Worm (Caenorhabditis elegans): Measurements from ENCODE around the gene ech-9.

ech-9 gene

DNA sequence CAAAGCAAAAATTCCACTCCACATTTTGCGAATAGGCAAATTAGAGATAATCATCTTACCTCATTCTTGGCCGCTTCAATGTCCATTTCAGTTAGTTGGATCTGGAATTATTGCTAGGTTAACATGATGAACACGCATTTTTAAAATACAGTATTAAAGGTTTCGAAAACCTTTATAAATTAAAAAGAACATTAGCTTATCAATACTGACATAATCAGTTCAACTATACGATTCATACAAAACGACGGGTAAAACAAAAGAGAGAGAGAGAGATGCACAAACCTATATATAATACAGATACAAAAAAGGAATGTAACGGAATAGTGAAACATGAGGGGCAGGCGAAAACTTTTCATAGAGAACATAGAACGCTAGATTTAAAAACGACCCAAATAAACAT lies 46.4 kb upstream of the ech-9 start, which contains the start of gene thk-1:
TSS of gene thk-1 (minus strand) at position 101 of the 400 bp plus-strand sequence.
- no peak for TF ChIP-seq sem-4 (tag; optimal IDR thresholded peaks at IDR 0.05)
- TF ChIP-seq fos-1 (tag; optimal IDR thresholded peaks at IDR 0.05): peak; percentile 47

DNA sequence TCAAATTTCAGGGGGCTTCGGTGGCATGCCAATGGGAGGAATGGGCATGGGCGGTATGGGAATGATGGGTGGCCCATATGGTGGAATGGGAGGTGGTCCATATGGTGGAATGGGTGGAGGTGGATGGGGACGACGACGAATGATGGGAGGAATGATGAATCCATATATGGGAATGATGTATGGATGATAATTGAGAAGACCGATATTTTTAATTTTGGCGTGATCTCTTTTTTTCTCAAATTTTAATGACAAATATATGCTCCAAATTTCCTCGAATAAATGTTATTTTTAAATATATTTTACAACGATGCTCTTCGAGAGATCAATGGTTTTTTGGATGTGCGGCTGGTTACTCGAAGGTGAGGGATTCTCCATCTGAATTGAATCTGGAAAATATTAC lies 42.6 kb upstream of the ech-9 start, which contains the start of gene Y43C5A.4:
TSS of gene Y43C5A.4 (plus strand) at position 301 of the 400 bp plus-strand sequence.
- no peak for TF ChIP-seq ceh-16 (tag; optimal IDR thresholded peaks at IDR 0.05)
- no peak for TF ChIP-seq nhr-25 (tag; optimal IDR thresholded peaks at IDR 0.05)
- no peak for TF ChIP-seq blmp-1 (tag; optimal IDR thresholded peaks at IDR 0.05; ENCODE audit: insufficient read depth)

DNA sequence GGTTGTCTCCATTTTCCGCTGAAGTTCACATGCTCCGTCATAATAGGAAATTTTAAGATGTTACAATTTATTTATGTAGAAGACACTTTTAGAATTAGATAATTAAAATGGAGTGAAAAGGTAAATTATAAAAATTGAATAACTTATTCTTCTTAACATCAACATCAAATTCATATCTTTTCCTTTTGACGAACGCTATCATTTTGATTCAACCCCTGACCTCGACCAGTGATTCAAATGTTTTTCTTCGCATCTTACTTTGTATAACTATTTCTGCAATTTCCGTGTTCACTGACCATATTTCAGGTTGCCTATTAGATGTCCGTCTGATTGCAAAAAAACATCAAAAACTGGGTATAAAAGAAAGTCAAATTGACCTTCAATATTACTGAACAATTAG lies 41.8 kb upstream of the ech-9 start, which contains the start of gene Y43C5A.7:
TSS of gene Y43C5A.7 (plus strand) at position 301 of the 400 bp plus-strand sequence.
- TF ChIP-seq sma-3 (GFP tag; optimal IDR thresholded peaks at IDR 0.05) (no peak), lin-39 (tag; optimal IDR thresholded peaks at IDR 0.05) (no peak), nhr-23 (tag; optimal IDR thresholded peaks at IDR 0.05) (no peak), ceh-16 (tag; optimal IDR thresholded peaks at IDR 0.05) (no peak), blmp-1 (tag; optimal IDR thresholded peaks at IDR 0.05; ENCODE audit: insufficient read depth) (no peak), mdl-1 (tag; optimal IDR thresholded peaks at IDR 0.05) (no peak), elt-3 (tag; optimal IDR thresholded peaks at IDR 0.05) (no peak), unc-39 (tag; optimal IDR thresholded peaks at IDR 0.05) (no peak), nhr-6 (tag; optimal IDR thresholded peaks at IDR 0.05) (no peak), mab-5 (tag; optimal IDR thresholded peaks at IDR 0.05) (no peak), ama-1 (optimal IDR thresholded peaks at IDR 0.05) (no peak)

DNA sequence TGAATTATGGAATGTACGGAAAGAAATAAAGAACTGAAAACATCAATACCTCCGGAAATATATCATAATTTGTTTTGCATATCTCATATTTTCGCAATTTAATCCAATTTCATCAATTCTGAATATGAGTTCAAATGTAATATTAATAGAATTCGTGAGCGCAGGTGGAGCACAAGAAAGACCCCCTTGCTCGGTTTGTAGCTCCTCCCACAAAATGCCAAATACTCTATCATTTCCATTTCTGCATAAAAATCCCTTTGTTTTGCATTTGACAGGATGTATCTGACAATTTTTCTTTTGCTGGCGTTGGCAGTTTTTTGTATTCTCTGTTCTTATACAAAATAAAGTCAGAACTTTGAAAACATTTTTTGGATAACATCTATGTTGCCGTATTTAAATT lies 39.9 kb upstream of the ech-9 start:
- TF ChIP-seq lsy-2 (tag; optimal IDR thresholded peaks at IDR 0.05) (no peak), nhr-21 (tag; optimal IDR thresholded peaks at IDR 0.05) (no peak), ZK546.5 (tag; optimal IDR thresholded peaks at IDR 0.05) (no peak), sem-4 (tag; optimal IDR thresholded peaks at IDR 0.05) (no peak), nhr-129 (tag; optimal IDR thresholded peaks at IDR 0.05) (no peak), nhr-11 (tag; optimal IDR thresholded peaks at IDR 0.05) (no peak)

DNA sequence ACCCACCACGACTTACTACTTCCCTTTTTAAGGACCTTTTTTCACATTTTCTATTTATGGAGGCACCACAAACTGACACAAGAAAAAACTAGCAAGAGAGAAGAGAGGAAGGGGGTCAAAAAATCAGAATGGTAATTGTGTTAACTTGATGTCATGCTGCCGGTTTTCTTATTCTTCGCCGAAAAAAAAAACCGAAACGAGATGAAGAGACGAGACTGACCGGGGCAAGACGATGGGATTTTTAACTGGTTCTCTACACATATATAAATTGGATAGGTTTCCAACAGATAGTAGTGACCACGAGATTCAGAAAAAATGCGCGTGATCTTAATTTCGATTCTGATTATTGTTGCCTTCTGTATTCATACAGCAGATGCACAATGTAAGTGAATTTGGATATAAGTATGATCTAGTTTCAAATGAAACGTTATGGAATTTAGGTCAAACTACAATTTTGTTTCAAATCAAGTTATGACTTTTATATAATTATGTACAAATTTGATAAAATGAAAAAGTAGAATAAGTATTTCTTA lies 38.7 kb upstream of the ech-9 start, which contains the start of gene Y43C5A.3:
TSS of gene Y43C5A.3 (plus strand) at position 256 of the 533 bp plus-strand sequence.
- TF ChIP-seq fos-1 (tag; optimal IDR thresholded peaks at IDR 0.05) (no peak), sma-3 (GFP tag; optimal IDR thresholded peaks at IDR 0.05) (peak; percentile 21), nhr-129 (tag; optimal IDR thresholded peaks at IDR 0.05) (peak; percentile 11), crh-2 (tag; optimal IDR thresholded peaks at IDR 0.05) (peak; percentile 13)

DNA sequence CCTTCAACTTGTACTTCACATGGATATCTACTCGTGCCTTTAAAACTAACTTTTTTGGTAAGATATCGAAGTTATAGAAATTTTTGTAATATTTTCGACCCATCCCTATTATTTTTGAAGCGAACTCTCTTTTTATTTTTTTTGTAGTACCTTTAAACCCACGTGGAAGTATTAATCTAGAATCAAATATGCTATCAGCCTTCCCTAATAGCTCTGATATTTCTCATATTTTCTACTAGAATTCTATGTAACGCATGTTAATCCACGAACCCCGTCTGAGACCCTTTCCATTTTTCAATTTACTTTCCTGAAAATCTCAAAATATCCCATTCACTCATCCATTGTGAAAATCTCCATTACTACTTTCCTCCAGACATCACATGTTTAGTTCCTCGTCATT lies 38.2 kb upstream of the ech-9 start:
- TF ChIP-seq gmeb-1 (tag; optimal IDR thresholded peaks at IDR 0.05) (no peak), mbf-1 (tag; optimal IDR thresholded peaks at IDR 0.05) (no peak), snpc-4 (tag; optimal IDR thresholded peaks at IDR 0.05) (no peak), F13H6.1 (tag; optimal IDR thresholded peaks at IDR 0.05) (no peak), ceh-82 (tag; optimal IDR thresholded peaks at IDR 0.05) (no peak), peb-1 (tag; optimal IDR thresholded peaks at IDR 0.05) (no peak), nhr-23 (tag; optimal IDR thresholded peaks at IDR 0.05) (no peak), Y55F3AM.14 (GFP tag; optimal IDR thresholded peaks at IDR 0.05) (no peak), elt-1 (tag; optimal IDR thresholded peaks at IDR 0.05) (no peak), zag-1 (tag; optimal IDR thresholded peaks at IDR 0.05) (no peak), alr-1 (tag; optimal IDR thresholded peaks at IDR 0.05) (no peak), ztf-1 (GFP tag; conservative IDR thresholded peaks at IDR 0.05) (no peak), lin-13 (GFP tag; optimal IDR thresholded peaks at IDR 0.05) (no peak)

Data from whole organism, L2 larva.